Worm (Caenorhabditis elegans) whole organism, L1 larva: ENCODE measurements around the gene fzy-1.

ENCODE experiments used
- C16A3.4 ChIP-seq: fragments of 150-350 bp; optimal IDR thresholded peaks from 2 replicates; lab custom pipeline; 2014; ENCODE audit warnings: missing biosample characterization, missing genetic modification characterization
- C34B4.2 ChIP-seq: sonication (generic microtip); optimal IDR thresholded peaks from 2 replicates; lab custom pipeline; 2017; ENCODE audit warnings: mild to moderate bottlenecking, missing genetic modification characterization, missing compliant biosample characterization
- F16B12.6 ChIP-seq: fragments of 150-350 bp; optimal IDR thresholded peaks from 2 replicates; lab custom pipeline; 2014; ENCODE audit warnings: missing biosample characterization, missing genetic modification characterization
- Y116A8C.19 ChIP-seq: sonication (generic microtip); optimal IDR thresholded peaks from 2 replicates; lab custom pipeline; 2016; ENCODE audit warnings: missing compliant biosample characterization, missing genetic modification characterization, borderline replicate concordance
- alr-1 ChIP-seq: fragments of 200-800 bp; sonication (Bioruptor generic); optimal IDR thresholded peaks from 2 replicates; lab custom pipeline; 2018; ENCODE audit warnings: borderline replicate concordance, mild to moderate bottlenecking, missing genetic modification characterization, missing compliant biosample characterization
- blmp-1 ChIP-seq: fragments of 150-350 bp; optimal IDR thresholded peaks from 2 replicates; lab custom pipeline; 2014; ENCODE audit warnings: missing biosample characterization, missing genetic modification characterization
- ceh-8 ChIP-seq: fragments of 200-800 bp; sonication (Bioruptor generic); optimal IDR thresholded peaks from 2 replicates; lab custom pipeline; 2018; ENCODE audit warnings: mild to moderate bottlenecking, missing genetic modification characterization, moderate library complexity, missing compliant biosample characterization
- ceh-82 ChIP-seq, 3 experiments: fragments of 150-350 bp in 1 of 3; sonication (generic microtip) in 2 of 3; optimal IDR thresholded peaks; 2 replicates each; lab custom pipeline; 2014 to 2017; ENCODE audit warnings: missing biosample characterization in 3 of 3, missing genetic modification characterization in 3 of 3
- ceh-90 ChIP-seq: sonication (generic microtip); optimal IDR thresholded peaks from 2 replicates; lab custom pipeline; 2016; ENCODE audit warnings: missing genetic modification characterization, missing compliant biosample characterization
- efl-3 ChIP-seq: fragments of 200-800 bp; sonication (Bioruptor generic); optimal IDR thresholded peaks from 2 replicates; lab custom pipeline; 2018; ENCODE audit warnings: mild to moderate bottlenecking, missing genetic modification characterization, missing compliant biosample characterization
- egl-13 ChIP-seq: sonication (generic microtip); optimal IDR thresholded peaks from 2 replicates; lab custom pipeline; 2016; ENCODE audit warnings: missing genotype, missing genetic modification reagents, missing genetic modification characterization, missing compliant biosample characterization
- egl-27 ChIP-seq, 2 experiments: fragments of 150-350 bp in 1 of 2; sonication (generic microtip); optimal IDR thresholded peaks; 3 replicates each; lab custom pipeline; 2017 to 2018; ENCODE audit warnings: missing biosample characterization in 2 of 2, missing genetic modification characterization in 2 of 2, missing genetic modification reagents in 2 of 2
- elt-2 ChIP-seq: sonication (generic microtip); optimal IDR thresholded peaks from 2 replicates; lab custom pipeline; 2016; ENCODE audit warnings: missing genetic modification characterization, mild to moderate bottlenecking, inconsistent platforms, missing compliant biosample characterization, missing genetic modification reagents
- elt-3 ChIP-seq, 6 experiments: fragments of 150-350 bp in 1 of 6; sonication (generic microtip); optimal IDR thresholded peaks; 2 replicates each; lab custom pipeline; 2017 to 2018; ENCODE audit warnings: missing biosample characterization in 6 of 6, missing genetic modification characterization in 6 of 6, inconsistent platforms in 1 of 6
- ets-5 ChIP-seq: fragments of 200-800 bp; sonication (Bioruptor generic); IDR thresholded peaks from 2 replicates; pipeline ENCODE4 v1.3.6; 2022; ENCODE audit warnings: missing genetic modification characterization, missing compliant biosample characterization
- fkh-8 ChIP-seq: sonication (generic microtip); optimal IDR thresholded peaks from 2 replicates; lab custom pipeline; 2016; ENCODE audit warnings: mild to moderate bottlenecking, missing genetic modification characterization, missing compliant biosample characterization
- fos-1 ChIP-seq: fragments of 150-350 bp; optimal IDR thresholded peaks from 2 replicates; lab custom pipeline; 2014; ENCODE audit warnings: missing biosample characterization, missing genetic modification characterization
- grh-1 ChIP-seq: fragments of 200-800 bp; sonication (Bioruptor generic); IDR thresholded peaks from 2 replicates; pipeline ENCODE4 v1.3.6; 2022; ENCODE audit warnings: missing genetic modification reagents, missing genetic modification characterization, missing compliant biosample characterization
- hlh-4 ChIP-seq: sonication (generic microtip); optimal IDR thresholded peaks from 2 replicates; lab custom pipeline; 2016; ENCODE audit warnings: mild to moderate bottlenecking, missing genetic modification characterization, missing compliant biosample characterization
- hpl-2 ChIP-seq: fragments of 150-350 bp; optimal IDR thresholded peaks from 2 replicates; lab custom pipeline; 2014; ENCODE audit warnings: missing biosample characterization, missing genetic modification reagents, missing genetic modification characterization
- irx-1 ChIP-seq: sonication (generic microtip); optimal IDR thresholded peaks from 2 replicates; lab custom pipeline; 2016; ENCODE audit warnings: missing genetic modification characterization, missing compliant biosample characterization
- isw-1 ChIP-seq: fragments of 200-800 bp; sonication (Bioruptor generic); IDR thresholded peaks from 2 replicates; pipeline ENCODE4 v1.3.6; 2022; ENCODE audit warnings: missing genetic modification characterization, missing compliant biosample characterization
- jun-1 ChIP-seq: fragments of 150-350 bp; optimal IDR thresholded peaks from 2 replicates; lab custom pipeline; 2014; ENCODE audit warnings: missing biosample characterization, missing genetic modification reagents, missing genetic modification characterization
- lin-13 ChIP-seq: fragments of 150-350 bp; optimal IDR thresholded peaks from 2 replicates; lab custom pipeline; 2014; ENCODE audit warnings: missing biosample characterization, missing genetic modification reagents, missing genetic modification characterization
- lin-15B ChIP-seq: fragments of 150-350 bp; sonication (generic microtip); optimal IDR thresholded peaks from 3 replicates; lab custom pipeline; 2014; ENCODE audit warnings: missing biosample characterization, missing genetic modification characterization
- lin-35 ChIP-seq, 2 experiments: fragments of 150-350 bp; optimal IDR thresholded peaks; 2 replicates each; lab custom pipeline; 2014; ENCODE audit warnings: missing biosample characterization in 2 of 2, missing genetic modification characterization in 2 of 2, missing genetic modification reagents in 2 of 2
- mdl-1 ChIP-seq, 2 experiments: fragments of 150-350 bp; optimal IDR thresholded peaks; 2 replicates each; lab custom pipeline; 2014 to 2017; ENCODE audit warnings: missing biosample characterization in 2 of 2, missing genetic modification characterization in 2 of 2, inconsistent platforms in 1 of 2
- mef-2 ChIP-seq: fragments of 150-350 bp; optimal IDR thresholded peaks from 2 replicates; lab custom pipeline; 2014; ENCODE audit warnings: missing biosample characterization, missing genetic modification characterization
- mep-1 ChIP-seq: fragments of 150-350 bp; optimal IDR thresholded peaks from 2 replicates; lab custom pipeline; 2014; ENCODE audit warnings: missing biosample characterization, missing genetic modification characterization
- nhr-11 ChIP-seq: fragments of 150-350 bp; optimal IDR thresholded peaks from 2 replicates; lab custom pipeline; 2014; ENCODE audit warnings: missing biosample characterization, missing genetic modification characterization
- nhr-12 ChIP-seq: sonication (generic microtip); optimal IDR thresholded peaks from 2 replicates; lab custom pipeline; 2017; ENCODE audit warnings: missing biosample characterization, missing genetic modification characterization
- nhr-19 ChIP-seq: fragments of 200-800 bp; sonication (Bioruptor generic); conservative IDR thresholded peaks from 2 replicates; pipeline ENCODE4 v1.3.6; 2022; ENCODE audit warnings: missing genetic modification characterization, missing compliant biosample characterization
- nhr-77 ChIP-seq: fragments of 150-350 bp; optimal IDR thresholded peaks from 2 replicates; lab custom pipeline; 2014; ENCODE audit warnings: missing biosample characterization, missing genetic modification characterization
- nhr-84 ChIP-seq: sonication (generic microtip); optimal IDR thresholded peaks from 2 replicates; lab custom pipeline; 2017; ENCODE audit warnings: missing biosample characterization, missing genetic modification characterization
- nhr-85 ChIP-seq: sonication (generic microtip); peaks from one replicate; lab custom pipeline; 2016; ENCODE audit warnings: missing genetic modification characterization, inconsistent platforms, missing compliant biosample characterization
- nhr-90 ChIP-seq: sonication (generic microtip); optimal IDR thresholded peaks from 2 replicates; lab custom pipeline; 2016; ENCODE audit warnings: mild to moderate bottlenecking, missing genetic modification characterization, missing compliant biosample characterization; ENCODE audit not compliant: poor library complexity
- pag-3 ChIP-seq: sonication (generic microtip); optimal IDR thresholded peaks from 2 replicates; lab custom pipeline; 2017; ENCODE audit warnings: missing genetic modification characterization, mild to moderate bottlenecking, missing compliant biosample characterization, antibody characterized with exemption, borderline replicate concordance; ENCODE audit not compliant: insufficient read depth
- skn-1 ChIP-seq: fragments of 150-350 bp; optimal IDR thresholded peaks from 2 replicates; lab custom pipeline; 2014; ENCODE audit warnings: missing biosample characterization, missing genetic modification characterization
- snpc-4 ChIP-seq: fragments of 150-350 bp; optimal IDR thresholded peaks from 2 replicates; lab custom pipeline; 2014; ENCODE audit warnings: missing biosample characterization, missing genetic modification characterization
- snu-23 ChIP-seq: sonication (generic microtip); optimal IDR thresholded peaks from 2 replicates; lab custom pipeline; 2016; ENCODE audit warnings: missing genetic modification characterization, missing compliant biosample characterization
- sptf-1 ChIP-seq: fragments of 150-350 bp; optimal IDR thresholded peaks from 2 replicates; lab custom pipeline; 2014; ENCODE audit warnings: missing biosample characterization, missing genetic modification characterization
- swsn-7 ChIP-seq: sonication (generic microtip); optimal IDR thresholded peaks from 2 replicates; lab custom pipeline; 2016; ENCODE audit warnings: missing genetic modification characterization, missing compliant biosample characterization
- tbx-2 ChIP-seq: sonication (generic microtip); optimal IDR thresholded peaks from 2 replicates; lab custom pipeline; 2016; ENCODE audit warnings: missing genetic modification characterization, missing compliant biosample characterization
- unc-130 ChIP-seq: fragments of 150-350 bp; optimal IDR thresholded peaks from 2 replicates; lab custom pipeline; 2017; ENCODE audit warnings: missing biosample characterization, missing genetic modification characterization, inconsistent platforms
- vab-15 ChIP-seq: sonication (generic microtip); optimal IDR thresholded peaks from 2 replicates; lab custom pipeline; 2017; ENCODE audit warnings: missing genotype, mild to moderate bottlenecking, missing genetic modification characterization, missing compliant biosample characterization
- xbp-1 ChIP-seq: sonication (generic microtip); optimal IDR thresholded peaks from 2 replicates; lab custom pipeline; 2016; ENCODE audit warnings: missing genetic modification characterization, missing compliant biosample characterization
- zag-1 ChIP-seq: fragments of 150-350 bp; optimal IDR thresholded peaks from 2 replicates; lab custom pipeline; 2014; ENCODE audit warnings: missing biosample characterization, missing genetic modification characterization
- zip-4 ChIP-seq: fragments of 200-800 bp; sonication (Bioruptor generic); optimal IDR thresholded peaks from 2 replicates; lab custom pipeline; 2018; ENCODE audit warnings: mild to moderate bottlenecking, missing genetic modification characterization, moderate library complexity, missing compliant biosample characterization

fzy-1 gene

DNA sequence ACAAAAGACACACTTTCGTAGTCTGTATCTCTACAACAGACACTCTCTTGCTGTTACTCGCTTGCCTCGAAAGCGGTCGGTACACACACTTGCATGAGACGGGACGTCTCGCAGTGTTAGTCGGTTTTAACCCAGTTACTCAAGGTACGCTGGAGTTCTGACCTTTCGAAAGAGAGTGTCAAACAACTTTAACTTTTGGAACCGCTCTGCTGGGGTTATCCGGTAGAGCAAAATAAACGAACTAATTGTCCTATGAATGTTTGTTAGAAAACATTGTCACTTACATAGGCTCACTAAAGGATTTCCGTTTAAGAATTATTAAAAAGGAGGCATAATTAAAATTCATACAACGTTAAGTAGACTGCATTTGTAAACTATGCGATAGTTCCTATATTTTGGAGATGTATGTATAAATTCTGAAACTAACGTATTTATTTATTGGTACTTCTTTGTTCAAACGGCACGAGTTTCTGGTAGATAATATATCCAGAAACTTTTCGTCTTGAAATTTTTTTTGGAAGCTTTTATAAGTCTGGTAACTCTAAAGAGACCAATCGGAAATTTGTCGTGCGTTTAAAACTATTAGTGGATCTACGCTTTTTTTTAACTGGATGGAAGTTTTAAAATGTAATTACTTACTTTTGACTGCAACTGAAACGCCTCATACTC is 43.0 kb downstream of the fzy-1 start (continued):
- TF ChIP-seq tbx-2 (peak; percentile 100), isw-1 (GFP tag; lab: Robert Waterston, UW) (peak; percentile 98), alr-1 (no peak), F16B12.6 (peak; percentile 60), Y116A8C.19 (tag; lab: Kevin White, UChicago) (peak; percentile 69), pag-3 (tag; lab: Kevin White, UChicago) (peak; percentile 79), nhr-84 (tag; lab: Kevin White, UChicago) (peak; percentile 78), xbp-1 (tag; lab: Kevin White, UChicago) (peak; percentile 98), ets-5 (GFP tag; lab: Robert Waterston, UW) (0 out of 2 replicates have a peak, but pooled peaks have one; percentile 74), egl-13 (tag; lab: Kevin White, UChicago) (peak; percentile 98), lin-13 (peak; percentile 96), elt-3 (tag; optimal IDR thresholded peaks at IDR 0.05; lab: Kevin White, UChicago) (peak; percentile 47 to 98 (median 80)), hlh-4 (peak; percentile 49), sptf-1 (tag; lab: Kevin White, UChicago) (no peak), snu-23 (GFP tag; lab: Kevin White, UChicago) (peak; percentile 100), fkh-8 (tag; lab: Kevin White, UChicago) (peak; percentile 98), jun-1 (tag; lab: Kevin White, UChicago) (peak; percentile 99), ceh-90 (tag; lab: Kevin White, UChicago) (peak; percentile 71), swsn-7 (tag; lab: Kevin White, UChicago) (peak; percentile 100), grh-1 (GFP tag; lab: Robert Waterston, UW) (peak; percentile 99), blmp-1 (tag; lab: Kevin White, UChicago) (peak; percentile 81), ceh-8 (GFP tag; lab: Kevin White, UChicago) (peak; percentile 98), snpc-4 (tag; lab: Kevin White, UChicago) (peak; percentile 100), irx-1 (tag; lab: Kevin White, UChicago) (peak; percentile 99), ceh-82 (tag; optimal IDR thresholded peaks at IDR 0.05; lab: Kevin White, UChicago) (peak; percentile 96 to 97 (median 97)), mep-1 (tag; lab: Kevin White, UChicago) (peak; percentile 97), nhr-85 (tag; lab: Kevin White, UChicago) (peak; percentile 99), elt-2 (tag; lab: Kevin White, UChicago) (peak; percentile 100), skn-1 (tag; lab: Kevin White, UChicago) (peak; percentile 90), lin-15B (tag; lab: Kevin White, UChicago) (peak; percentile 60), hpl-2 (GFP tag; lab: Kevin White, UChicago) (peak; percentile 98), nhr-11 (tag; lab: Kevin White, UChicago) (peak; percentile 96), egl-27 (tag; optimal IDR thresholded peaks at IDR 0.05; lab: Kevin White, UChicago) (peak; percentile 92 to 93), nhr-19 (GFP tag; lab: Robert Waterston, UW) (peak; percentile 99), C16A3.4 (peak; percentile 99), vab-15 (tag; lab: Kevin White, UChicago) (peak; percentile 87), nhr-90 (tag; lab: Kevin White, UChicago) (peak; percentile 100), zip-4 (peak; percentile 95), C34B4.2 (peak; percentile 67), efl-3 (GFP tag; lab: Kevin White, UChicago) (peak; percentile 83), mef-2 (tag; lab: Kevin White, UChicago) (peak; percentile 93), fos-1 (peak; percentile 97), nhr-77 (tag; lab: Kevin White, UChicago) (peak; percentile 99), lin-35 (GFP tag; optimal IDR thresholded peaks at IDR 0.05; lab: Kevin White, UChicago) (peak; percentile 86 to 94), unc-130 (tag; lab: Kevin White, UChicago) (peak; percentile 98), nhr-12 (tag; lab: Kevin White, UChicago) (peak; percentile 68), zag-1 (tag; lab: Kevin White, UChicago) (peak; percentile 95), mdl-1 (tag; optimal IDR thresholded peaks at IDR 0.05; lab: Kevin White, UChicago) (peak; percentile 38 to 93)
